Worm (Caenorhabditis elegans): Measurements from ENCODE around the gene F02C12.2.

Gene F02C12.2

DNA sequence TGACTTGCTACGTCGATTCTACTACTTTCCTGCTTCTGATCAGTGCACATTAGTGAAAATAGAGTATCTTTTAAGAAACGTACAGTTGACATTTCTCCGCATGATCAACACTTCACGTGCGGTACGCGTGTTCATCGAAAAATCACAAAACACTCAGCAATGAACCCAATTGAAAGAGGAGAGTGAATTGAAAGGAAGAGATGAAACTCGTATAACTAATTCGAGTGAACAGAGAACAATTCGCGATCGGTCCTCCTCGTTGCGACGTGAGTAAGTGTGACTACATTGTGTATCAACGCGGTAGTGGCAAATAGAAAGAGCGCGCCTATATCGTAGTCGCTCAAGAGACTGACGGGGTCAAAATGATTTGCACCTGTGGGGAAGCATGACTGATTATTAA lies 45.6 kb downstream of the F02C12.2 start (continued):
- TF ChIP-seq daf-19 (GFP tag; conservative IDR thresholded peaks at IDR 0.05) (no peak), dmd-6 (GFP tag; IDR thresholded peaks at IDR 0.05) (peak; percentile 97), ceh-62 (tag; optimal IDR thresholded peaks at IDR 0.05) (no peak), set-16 (GFP tag; IDR thresholded peaks at IDR 0.05) (no peak), spr-3 (GFP tag; optimal IDR thresholded peaks at IDR 0.05) (no peak), F44E2.7 (GFP tag; IDR thresholded peaks at IDR 0.05) (no peak)

DNA sequence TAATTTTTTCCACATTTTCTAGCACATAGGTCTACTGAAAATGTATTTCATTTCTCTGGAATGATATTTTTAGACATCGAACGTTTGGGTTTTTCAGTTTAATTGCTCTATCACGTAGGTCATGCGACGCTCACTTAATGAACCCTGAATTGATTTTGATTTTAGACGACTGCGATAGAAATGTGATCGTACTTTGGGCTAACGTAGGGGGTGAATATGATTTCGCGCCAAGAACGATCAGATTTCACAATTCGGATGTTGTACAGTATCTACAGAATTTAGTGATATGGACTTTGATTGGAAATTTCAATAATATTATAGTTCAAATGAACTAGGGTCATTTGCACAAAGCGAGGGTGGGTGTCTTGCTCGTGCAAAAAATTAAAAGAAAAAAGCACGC lies 47.0 kb downstream of the F02C12.2 start:
- no peak for TF ChIP-seq hmg-1.1 (GFP tag; IDR thresholded peaks at IDR 0.05)
- TF ChIP-seq Y105C5A.15 (GFP tag; IDR thresholded peaks at IDR 0.05): no peak
- TF ChIP-seq dmd-6 (GFP tag; IDR thresholded peaks at IDR 0.05): peak; percentile 49
- TF ChIP-seq hlh-30 (tag; optimal IDR thresholded peaks at IDR 0.05; ENCODE audit: insufficient read depth): peak; percentile 28
- TF ChIP-seq dve-1 (tag; optimal IDR thresholded peaks at IDR 0.05; ENCODE audit: insufficient read depth): peak; percentile 24
- peak; percentile 21 for TF ChIP-seq hlh-11 (tag; optimal IDR thresholded peaks at IDR 0.05)

DNA sequence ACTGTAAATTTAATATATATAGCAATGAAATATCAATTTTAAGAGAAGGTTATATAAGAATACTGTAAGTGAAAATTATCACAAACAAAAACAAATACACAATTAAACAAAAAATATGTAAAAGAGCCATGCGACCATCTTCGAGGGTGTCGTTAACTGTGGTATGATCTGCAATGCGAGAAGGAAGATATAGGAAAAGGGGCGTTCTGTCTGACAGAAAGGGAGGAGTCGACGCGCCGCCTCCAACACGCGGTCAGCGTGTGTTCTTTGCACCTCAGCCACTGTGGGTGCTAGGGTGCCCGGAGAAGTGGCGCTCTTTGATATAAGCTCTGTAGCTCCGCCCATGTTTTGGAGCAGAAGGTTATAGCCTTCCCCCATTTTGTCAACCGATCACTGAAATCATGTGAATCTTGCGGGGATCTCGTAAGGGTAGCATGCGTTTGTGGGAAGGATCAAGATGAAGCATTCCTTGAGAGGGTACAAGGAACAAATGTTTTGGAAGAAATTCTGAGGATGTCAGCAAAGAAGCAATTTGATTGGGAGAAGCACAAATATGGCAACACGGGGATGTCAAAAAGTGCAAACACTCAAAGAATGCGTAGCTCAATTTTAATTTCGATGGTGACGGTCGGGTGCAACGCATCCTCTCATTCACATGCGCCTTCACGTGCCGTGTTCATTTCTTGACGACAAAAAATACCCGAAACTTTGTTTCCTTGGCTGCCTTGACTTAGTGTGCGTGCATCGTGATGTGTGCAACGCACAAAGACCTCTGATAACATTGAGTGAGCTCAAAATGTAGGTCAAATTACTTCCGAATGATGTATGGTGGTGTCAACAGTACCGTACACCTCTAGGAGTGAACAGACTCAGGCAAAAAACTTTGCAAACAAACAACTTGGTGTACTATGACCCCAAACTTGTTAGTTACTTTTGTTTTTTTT lies 48.0 kb downstream of the F02C12.2 start, which contains the start of gene mxl-3:
Gene mxl-3 (minus strand): TSS at position 1 of the 944 bp plus-strand sequence.
- peak in 1 of 2 experiments; percentile 66 for TF ChIP-seq hif-1 (tag; optimal IDR thresholded peaks at IDR 0.05)
- 0 out of 2 replicates have a peak, but pooled peaks have one; percentile 19 for TF ChIP-seq lin-1 (GFP tag; IDR thresholded peaks at IDR 0.05)
- TF ChIP-seq mdl-1 (tag; optimal IDR thresholded peaks at IDR 0.05): peak in 1 of 2 experiments; percentile 40
- 0 out of 2 replicates have a peak, but pooled peaks have one; percentile 55 for TF ChIP-seq zfp-3 (GFP tag; conservative IDR thresholded peaks at IDR 0.05)
- 0 out of 2 replicates have a peak, but pooled peaks have one; percentile 31 for TF ChIP-seq nhr-42 (GFP tag; IDR thresholded peaks at IDR 0.05)
- TF ChIP-seq lir-3 (tag; optimal IDR thresholded peaks at IDR 0.05): no peak
- TF ChIP-seq ama-1 (optimal IDR thresholded peaks at IDR 0.05): peak; percentile 86
- TF ChIP-seq nhr-11 (tag; optimal IDR thresholded peaks at IDR 0.05): peak; percentile 71
- TF ChIP-seq hmg-1.1 (GFP tag; IDR thresholded peaks at IDR 0.05): peak; percentile 32; the same call in 1 of the 2 replicates
- peak; percentile 36 for TF ChIP-seq nhr-6 (tag; optimal IDR thresholded peaks at IDR 0.05)
- TF ChIP-seq nhr-28 (tag; optimal IDR thresholded peaks at IDR 0.05): peak; percentile 70
- TF ChIP-seq nhr-48 (tag; optimal IDR thresholded peaks at IDR 0.05): peak; percentile 84
- TF ChIP-seq lin-39 (tag; optimal IDR thresholded peaks at IDR 0.05): no peak
- peak; percentile 9 for TF ChIP-seq F10B5.3 (tag; optimal IDR thresholded peaks at IDR 0.05)
- TF ChIP-seq F26F4.8 (GFP tag; conservative IDR thresholded peaks at IDR 0.05): no peak
- no peak for TF ChIP-seq fos-1 (tag; optimal IDR thresholded peaks at IDR 0.05)
- TF ChIP-seq hlh-30 (tag; optimal IDR thresholded peaks at IDR 0.05; ENCODE audit: insufficient read depth): peak; percentile 89
- peak; percentile 78 for TF ChIP-seq php-3 (GFP tag; IDR thresholded peaks at IDR 0.05)
- TF ChIP-seq daf-16 (GFP tag; optimal IDR thresholded peaks at IDR 0.05): peak in 1 of 2 experiments; percentile 27
- peak; percentile 88 for TF ChIP-seq daf-16 (tag; optimal IDR thresholded peaks at IDR 0.05)
- TF ChIP-seq mdt-29 (GFP tag; IDR thresholded peaks at IDR 0.05): peak; percentile 66
- TF ChIP-seq ZK546.5 (tag; optimal IDR thresholded peaks at IDR 0.05): no peak
- no peak for TF ChIP-seq lim-7 (GFP tag; IDR thresholded peaks at IDR 0.05)
- TF ChIP-seq mep-1 (tag; optimal IDR thresholded peaks at IDR 0.05): peak; percentile 73
- TF ChIP-seq nhr-77 (tag; optimal IDR thresholded peaks at IDR 0.05): peak; percentile 42
- TF ChIP-seq mxl-3 (GFP tag; optimal IDR thresholded peaks at IDR 0.05): peak; percentile 97
- peak; percentile 40; the same call in 1 of the 2 replicates for TF ChIP-seq tra-1 (GFP tag; IDR thresholded peaks at IDR 0.05)
- peak; percentile 98 for TF ChIP-seq mxl-2 (GFP tag; conservative IDR thresholded peaks at IDR 0.05)
- 0 out of 2 replicates have a peak, but pooled peaks have one; percentile 29 for TF ChIP-seq ceh-20 (GFP tag; IDR thresholded peaks at IDR 0.05)
- TF ChIP-seq sdz-12 (GFP tag; optimal IDR thresholded peaks at IDR 0.05): no peak
- TF ChIP-seq duxl-1 (tag; optimal IDR thresholded peaks at IDR 0.05; ENCODE audit: poor library complexity): peak; percentile 33
- peak; percentile 66 for TF ChIP-seq set-16 (GFP tag; IDR thresholded peaks at IDR 0.05)
- TF ChIP-seq hlh-11 (tag; optimal IDR thresholded peaks at IDR 0.05): peak; percentile 54
- TF ChIP-seq dmd-6 (GFP tag; IDR thresholded peaks at IDR 0.05): peak; percentile 91
- TF ChIP-seq nhr-102 (tag; optimal IDR thresholded peaks at IDR 0.05): no peak
- TF ChIP-seq Y105C5A.15 (GFP tag; IDR thresholded peaks at IDR 0.05): no peak
- TF ChIP-seq dve-1 (tag; optimal IDR thresholded peaks at IDR 0.05; ENCODE audit: insufficient read depth): peak; percentile 65
- TF ChIP-seq lsy-2 (tag; optimal IDR thresholded peaks at IDR 0.05): peak in 1 of 2 experiments; percentile 65
- peak; percentile 91 for TF ChIP-seq aha-1 (tag)

Measured in whole organism, L4 larva.